Worm (Caenorhabditis elegans): Measurements from ENCODE around the gene Y42A5A.1.

The Y42A5A.1 gene

DNA sequence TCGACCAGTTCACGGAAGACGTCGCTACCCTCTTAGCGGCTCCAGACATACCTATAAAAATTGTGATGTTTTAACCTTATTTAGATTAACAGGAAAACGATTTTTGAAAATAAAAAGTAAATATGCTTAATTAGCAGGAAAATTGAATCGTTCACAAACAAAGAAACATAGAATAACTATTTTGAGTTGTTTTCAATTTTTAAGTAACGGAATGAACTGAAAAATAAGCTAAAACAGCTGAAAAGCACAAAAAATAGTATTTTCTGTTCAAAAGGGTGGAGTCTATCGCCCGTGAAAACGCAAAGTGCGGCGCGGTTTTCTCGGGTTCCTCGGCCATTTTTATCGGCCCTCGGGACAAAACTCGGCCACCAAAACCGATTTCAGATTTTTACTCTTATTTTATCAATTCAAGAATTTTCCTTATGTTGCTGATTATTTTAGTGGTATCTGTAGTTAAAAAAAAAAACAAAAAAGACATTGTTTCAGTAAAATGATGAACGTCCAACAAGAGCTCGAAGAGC, 36.1 kb downstream of the Y42A5A.1 start, which contains the start of the genes atp-5 and lmtr-3 (continued):
- peak in 1 of 2 experiments; percentile 91 for TF ChIP-seq hif-1 (tag; optimal IDR thresholded peaks at IDR 0.05)
- 0 out of 2 replicates have a peak, but pooled peaks have one; percentile 12 for TF ChIP-seq zfp-3 (GFP tag; conservative IDR thresholded peaks at IDR 0.05)
- peak; percentile 57 for TF ChIP-seq rbr-2 (tag; optimal IDR thresholded peaks at IDR 0.05)
- TF ChIP-seq madf-5 (GFP tag; IDR thresholded peaks at IDR 0.05), result peak in 1 of 2 experiments; percentile 64; a peak in 1 of 4 replicates
- TF ChIP-seq hlh-11 (tag; optimal IDR thresholded peaks at IDR 0.05), result peak; percentile 79
- peak; percentile 78 for TF ChIP-seq dmd-9 (GFP tag; IDR thresholded peaks at IDR 0.05)
- TF ChIP-seq daf-16 (GFP tag; optimal IDR thresholded peaks at IDR 0.05), result no peak
- peak; percentile 47 for TF ChIP-seq daf-16 (tag; optimal IDR thresholded peaks at IDR 0.05)
- peak; percentile 68 for TF ChIP-seq nhr-6 (tag; optimal IDR thresholded peaks at IDR 0.05)
- peak; percentile 65; the same call in 1 of the 2 replicates for TF ChIP-seq tra-1 (GFP tag; IDR thresholded peaks at IDR 0.05)
- peak; percentile 32; the same call in 1 of the 2 replicates for TF ChIP-seq T26A8.4 (GFP tag; IDR thresholded peaks at IDR 0.05)
- TF ChIP-seq ctbp-1 (GFP tag; IDR thresholded peaks at IDR 0.05), result peak; percentile 20; the same call in 1 of the 2 replicates
- peak; percentile 76 for TF ChIP-seq lin-38 (GFP tag; IDR thresholded peaks at IDR 0.05)
- TF ChIP-seq ceh-28 (tag; optimal IDR thresholded peaks at IDR 0.05), result no peak
- no peak for TF ChIP-seq unc-39 (tag; optimal IDR thresholded peaks at IDR 0.05)
- TF ChIP-seq nhr-102 (tag; optimal IDR thresholded peaks at IDR 0.05), result no peak
- TF ChIP-seq mxl-2 (GFP tag; conservative IDR thresholded peaks at IDR 0.05), result no peak
- peak; percentile 68 for TF ChIP-seq dve-1 (tag; optimal IDR thresholded peaks at IDR 0.05; ENCODE audit: insufficient read depth)
- TF ChIP-seq nhr-237 (tag; optimal IDR thresholded peaks at IDR 0.05), result no peak
- TF ChIP-seq Y5F2A.4 (GFP tag; optimal IDR thresholded peaks at IDR 0.05), result no peak
- no peak for TF ChIP-seq zip-11 (GFP tag; IDR thresholded peaks at IDR 0.05)
- peak; percentile 62; the same call in 1 of the 2 replicates for TF ChIP-seq nhr-42 (GFP tag; IDR thresholded peaks at IDR 0.05)
- peak; percentile 86; the same call in 1 of the 2 replicates for TF ChIP-seq ZK337.2 (GFP tag; IDR thresholded peaks at IDR 0.05)
- TF ChIP-seq ceh-44 (GFP tag; IDR thresholded peaks at IDR 0.05), result peak; percentile 85
- peak; percentile 99 for TF ChIP-seq mes-2 (tag; optimal IDR thresholded peaks at IDR 0.05; ENCODE audit: poor library complexity, severe bottlenecking)
- TF ChIP-seq nhr-25 (tag; optimal IDR thresholded peaks at IDR 0.05; ENCODE audit: borderline replicate concordance, insufficient read depth), result peak; percentile 52
- TF ChIP-seq lsy-2 (tag; optimal IDR thresholded peaks at IDR 0.05), result peak in 1 of 2 experiments; percentile 67
- TF ChIP-seq duxl-1 (tag; optimal IDR thresholded peaks at IDR 0.05; ENCODE audit: poor library complexity), result peak; percentile 31
- no peak for TF ChIP-seq skn-1 (tag; optimal IDR thresholded peaks at IDR 0.05)
- TF ChIP-seq ces-1 (GFP tag; optimal IDR thresholded peaks at IDR 0.05), result no peak
- TF ChIP-seq mep-1 (tag; optimal IDR thresholded peaks at IDR 0.05), result peak; percentile 81
- TF ChIP-seq lin-1 (GFP tag; IDR thresholded peaks at IDR 0.05), result no peak
- TF ChIP-seq saeg-2 (GFP tag; IDR thresholded peaks at IDR 0.05), result no peak
- TF ChIP-seq hlh-30 (tag; optimal IDR thresholded peaks at IDR 0.05; ENCODE audit: insufficient read depth), result peak; percentile 93
- peak; percentile 68 for TF ChIP-seq T20F7.1 (GFP tag; optimal IDR thresholded peaks at IDR 0.05)
- TF ChIP-seq Y75B8A.6 (GFP tag; IDR thresholded peaks at IDR 0.05), result no peak
- TF ChIP-seq aly-2 (tag; optimal IDR thresholded peaks at IDR 0.05), result no peak
- peak; percentile 96 for TF ChIP-seq unc-130 (GFP tag; optimal IDR thresholded peaks at IDR 0.05)
- no peak for TF ChIP-seq F26F4.8 (GFP tag; conservative IDR thresholded peaks at IDR 0.05)
- no peak for TF ChIP-seq ceh-82 (tag; optimal IDR thresholded peaks at IDR 0.05)
- peak; percentile 16 for TF ChIP-seq aha-1 (tag)
- 0 out of 2 replicates have a peak, but pooled peaks have one; percentile 23 for TF ChIP-seq tag-97 (GFP tag; IDR thresholded peaks at IDR 0.05)
- no peak for TF ChIP-seq snpc-4 (tag; optimal IDR thresholded peaks at IDR 0.05)
- no peak for TF ChIP-seq ceh-20 (GFP tag; IDR thresholded peaks at IDR 0.05)
- TF ChIP-seq dmd-8 (GFP tag; IDR thresholded peaks at IDR 0.05), result no peak
- TF ChIP-seq fkh-10 (GFP tag; optimal IDR thresholded peaks at IDR 0.05), result no peak
- TF ChIP-seq zfp-2 (tag; optimal IDR thresholded peaks at IDR 0.05), result no peak
- peak; percentile 8 for TF ChIP-seq nhr-77 (tag; optimal IDR thresholded peaks at IDR 0.05)
